Fruit fly (Drosophila melanogaster) Kc167 (cell line): Measurements from ENCODE around the gene CG13712.

Experiments
- h ChIP-seq: fragments of >200 bp; optimal IDR thresholded peaks from 3 replicates; lab custom pipeline; 2018; ENCODE audit warnings: missing external identifiers
- ttk ChIP-seq: sonication (Bioruptor generic); optimal IDR thresholded peaks from 2 replicates; lab custom pipeline; 2017; ENCODE audit warnings: missing external identifiers

DNA sequence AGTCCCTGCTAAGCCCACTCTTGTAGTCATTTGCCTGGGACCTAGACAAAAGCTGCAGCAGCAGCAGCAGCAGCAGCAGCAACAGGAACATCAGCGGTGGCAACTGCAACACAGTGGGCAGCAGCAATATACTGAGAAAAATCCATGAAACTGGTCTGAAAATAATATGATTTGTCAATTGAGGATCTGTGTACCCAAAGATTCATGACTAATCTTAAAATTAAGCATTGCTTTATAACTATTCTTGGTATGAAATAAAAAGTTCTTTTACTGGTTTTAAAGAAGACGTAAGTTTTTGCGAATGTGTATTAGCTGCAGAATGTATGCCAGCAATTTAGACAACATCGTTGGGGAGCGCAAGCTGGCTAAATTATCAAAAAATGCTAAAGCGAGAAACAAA lies 22.0 kb upstream of the CG13712 start:
- TF ChIP-seq h (lab: Kevin White, UChicago) (no peak), ttk (no peak)
